Worm (Caenorhabditis elegans): ENCODE data around the gene hst-2.

- no peak for TF ChIP-seq unc-130 (tag; optimal IDR thresholded peaks at IDR 0.05)
- no peak for TF ChIP-seq lin-13 (GFP tag; optimal IDR thresholded peaks at IDR 0.05)
- TF ChIP-seq ama-1 (optimal IDR thresholded peaks at IDR 0.05), result no peak
- TF ChIP-seq nhr-28 (tag; optimal IDR thresholded peaks at IDR 0.05), result no peak
- TF ChIP-seq jun-1 (tag; optimal IDR thresholded peaks at IDR 0.05), result no peak
- TF ChIP-seq unc-86 (tag; optimal IDR thresholded peaks at IDR 0.05), result no peak
- no peak for TF ChIP-seq mef-2 (tag; optimal IDR thresholded peaks at IDR 0.05)
- TF ChIP-seq nhr-12 (tag; optimal IDR thresholded peaks at IDR 0.05), result no peak
- no peak for TF ChIP-seq irx-1 (tag; optimal IDR thresholded peaks at IDR 0.05)
- no peak for TF ChIP-seq fkh-10 (GFP tag; optimal IDR thresholded peaks at IDR 0.05)
- TF ChIP-seq ztf-11 (tag; optimal IDR thresholded peaks at IDR 0.05), result no peak
- TF ChIP-seq unc-62 (GFP tag; optimal IDR thresholded peaks at IDR 0.05), result no peak
Observed at ce11 chrX:11208788-11209187, 1.8 kb upstream of the hst-2 start, which contains the start of gene C34F6.5.
